Fruit fly (Drosophila melanogaster) whole organism, pupa: ENCODE measurements around the gene CG8064.
A peak's percentile ranks its signal among the peaks of the same experiment; 100 is the strongest.

Experiments
- CG32121 ChIP-seq: fragments of 200-800 bp; sonication (Bioruptor generic); IDR thresholded peaks from 2 replicates; pipeline ENCODE4 v1.3.6; 2022; ENCODE audit warnings: missing biosample characterization, missing genetic modification characterization
- CG8159 ChIP-seq: fragments of 200-800 bp; sonication (Bioruptor generic); optimal IDR thresholded peaks from 3 replicates; lab custom pipeline; 2018; ENCODE audit warnings: missing biosample characterization, mild to moderate bottlenecking, missing genetic modification characterization, moderate library complexity
- CG8301 ChIP-seq: fragments of 200-800 bp; sonication (Bioruptor generic); optimal IDR thresholded peaks from 2 replicates; lab custom pipeline; 2018; ENCODE audit warnings: missing biosample characterization, mild to moderate bottlenecking, missing genetic modification characterization
- CG9948 ChIP-seq: fragments of 200-800 bp; sonication (Bioruptor generic); optimal IDR thresholded peaks from 2 replicates; lab custom pipeline; 2018; ENCODE audit warnings: missing biosample characterization, mild to moderate bottlenecking, missing genetic modification characterization, moderate library complexity
- EcR ChIP-seq: fragments of 200-800 bp; sonication (Bioruptor generic); optimal IDR thresholded peaks from 3 replicates; lab custom pipeline; 2019; ENCODE audit warnings: missing biosample characterization, missing genetic modification characterization, mild to moderate bottlenecking, moderate library complexity, missing genetic modification reagents
- Pif1B ChIP-seq: fragments of 200-800 bp; sonication (Bioruptor generic); optimal IDR thresholded peaks from 3 replicates; lab custom pipeline; 2016; ENCODE audit warnings: missing biosample characterization, missing genetic modification characterization

DNA sequence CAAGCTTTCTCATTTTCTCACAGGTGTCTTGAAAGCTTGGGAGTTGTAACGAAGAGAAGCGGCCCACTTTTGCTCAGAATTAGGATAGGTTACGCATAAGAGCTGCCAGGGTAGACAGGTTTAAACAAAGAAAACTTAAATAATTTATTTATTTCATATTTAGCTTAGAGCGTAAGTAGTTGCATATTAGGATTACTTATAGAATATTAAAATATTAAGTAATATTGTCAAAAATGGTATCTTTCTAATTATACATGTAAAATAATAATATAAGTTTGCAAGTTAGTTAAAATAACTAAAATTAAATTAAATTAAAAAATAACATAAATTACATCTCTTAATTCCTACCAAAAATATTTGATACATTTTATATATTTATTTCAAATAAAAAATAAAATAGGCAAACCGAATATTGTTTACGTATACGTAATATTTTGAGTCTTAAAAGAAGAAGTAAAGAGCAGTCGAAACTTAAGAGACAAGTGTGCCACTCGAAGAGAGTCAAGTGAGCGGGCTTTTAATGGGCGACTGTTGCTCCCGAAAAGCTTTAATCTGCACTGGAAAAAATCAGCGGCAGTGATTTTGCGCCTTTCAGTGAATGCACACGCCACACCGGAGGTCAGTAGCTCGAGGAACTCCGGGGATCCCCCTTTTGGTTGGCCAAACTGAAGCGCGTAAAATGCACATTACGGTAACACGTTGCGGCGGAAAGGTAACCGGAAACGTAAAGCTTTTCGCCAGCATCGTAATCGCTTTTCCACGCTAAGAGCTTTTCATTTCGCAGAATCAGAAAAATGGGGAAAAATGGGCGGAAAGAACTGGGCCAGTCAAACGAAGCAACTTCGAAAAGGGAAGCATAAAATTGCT is 31.6 kb downstream of the CG8064 start:
- peak; percentile 66 for TF ChIP-seq CG32121
- peak; percentile 15 for TF ChIP-seq EcR (GFP tag; lab: Kevin White, UChicago)
- no peak for TF ChIP-seq CG8159 (tag; lab: Kevin White, UChicago)
- TF ChIP-seq Pif1B (GFP tag; lab: Kevin White, UChicago) = no peak
- no peak for TF ChIP-seq CG9948 (tag; lab: Kevin White, UChicago)
- TF ChIP-seq CG8301 = no peak
